Fruit fly (Drosophila melanogaster) whole organism, embryonic: ENCODE results near the gene erm.
A peak's percentile ranks its signal among the peaks of the same experiment; 100 is the strongest.

ENCODE experiments used
- Awh ChIP-seq: fragments of 200-800 bp; sonication (Bioruptor generic); IDR thresholded peaks from 2 replicates; pipeline ENCODE4, ENCODE4 v1.3.6; 2022; ENCODE audit warnings: missing biosample characterization, missing genetic modification characterization
- B-H2 ChIP-seq: fragments of 200-800 bp; sonication (Bioruptor generic); optimal IDR thresholded peaks from 2 replicates; lab custom pipeline; 2018; ENCODE audit warnings: missing biosample characterization, mild to moderate bottlenecking, missing genetic modification characterization
- CG10147 ChIP-seq: fragments of 200-800 bp; sonication (Bioruptor generic); optimal IDR thresholded peaks from 2 replicates; lab custom pipeline; 2019; ENCODE audit warnings: missing biosample characterization, mild to moderate bottlenecking, missing genetic modification characterization, moderate library complexity
- CG10267 ChIP-seq: fragments of 200-800 bp; sonication (Bioruptor generic); optimal IDR thresholded peaks from 2 replicates; lab custom pipeline; 2018; ENCODE audit warnings: missing biosample characterization, mild to moderate bottlenecking, missing genetic modification characterization, moderate library complexity
- CG10979 ChIP-seq: fragments of 200-800 bp; sonication (Bioruptor generic); optimal IDR thresholded peaks from 2 replicates; lab custom pipeline; 2018; ENCODE audit warnings: missing biosample characterization, mild to moderate bottlenecking, missing genetic modification characterization, moderate library complexity
- CG14441 ChIP-seq: fragments of 200-800 bp; sonication (Bioruptor generic); IDR thresholded peaks from 2 replicates; pipeline ENCODE4 v1.3.6; 2022; ENCODE audit warnings: missing biosample characterization, missing genetic modification characterization
- CG14667 ChIP-seq: fragments of 200-800 bp; sonication (Bioruptor generic); IDR thresholded peaks from 2 replicates; pipeline ENCODE4 v1.3.6; 2022; ENCODE audit warnings: missing biosample characterization, missing genetic modification characterization
- CG14710 ChIP-seq: fragments of 200-800 bp; sonication (Bioruptor generic); optimal IDR thresholded peaks from 3 replicates; lab custom pipeline; 2019; ENCODE audit warnings: missing biosample characterization, mild to moderate bottlenecking, missing genetic modification characterization, moderate library complexity
- CG15514 ChIP-seq: fragments of 200-800 bp; sonication (Bioruptor generic); optimal IDR thresholded peaks from 3 replicates; lab custom pipeline; 2017; ENCODE audit warnings: missing biosample characterization, missing genetic modification characterization, mild to moderate bottlenecking, moderate library complexity, missing genetic modification reagents
- CG17385 ChIP-seq: fragments of 200-800 bp; sonication (Bioruptor generic); optimal IDR thresholded peaks from 3 replicates; lab custom pipeline; 2018; ENCODE audit warnings: missing biosample characterization, mild to moderate bottlenecking, missing genetic modification characterization
- CG18619 ChIP-seq: fragments of 200-800 bp; sonication (Bioruptor generic); optimal IDR thresholded peaks from 3 replicates; lab custom pipeline; 2017; ENCODE audit warnings: missing biosample characterization, mild to moderate bottlenecking, missing genetic modification characterization
- CG30020 ChIP-seq: fragments of 200-800 bp; optimal IDR thresholded peaks from 2 replicates; lab custom pipeline; 2019; ENCODE audit warnings: missing biosample characterization, mild to moderate bottlenecking, missing genetic modification characterization, moderate library complexity
- CG33557 ChIP-seq: fragments of 200-800 bp; sonication (Bioruptor generic); optimal IDR thresholded peaks from 2 replicates; lab custom pipeline; 2019; ENCODE audit warnings: missing biosample characterization, mild to moderate bottlenecking, missing genetic modification characterization, moderate library complexity
- CG34422 ChIP-seq: fragments of 200-800 bp; sonication (Bioruptor generic); IDR thresholded peaks from 3 replicates; pipeline ENCODE4 v1.3.6; 2022; ENCODE audit warnings: missing biosample characterization, missing genetic modification characterization
- CG6272 ChIP-seq: fragments of 200-800 bp; sonication (Bioruptor generic); IDR thresholded peaks from 2 replicates; pipeline ENCODE4 v1.3.6; 2022; ENCODE audit warnings: missing biosample characterization, missing genetic modification characterization
- CG7556 ChIP-seq: fragments of 200-800 bp; sonication (Bioruptor generic); optimal IDR thresholded peaks from 2 replicates; lab custom pipeline; 2017; ENCODE audit warnings: missing biosample characterization, mild to moderate bottlenecking, missing genetic modification characterization
- CG9727 ChIP-seq: fragments of 200-800 bp; sonication (Bioruptor generic); optimal IDR thresholded peaks from 3 replicates; lab custom pipeline; 2017; ENCODE audit warnings: missing biosample characterization, mild to moderate bottlenecking, missing genetic modification characterization
- CTCF ChIP-seq: fragments of 200-800 bp; sonication (Bioruptor generic); optimal IDR thresholded peaks from 2 replicates; lab custom pipeline; 2017; ENCODE audit warnings: missing biosample characterization, mild to moderate bottlenecking, missing genetic modification characterization, moderate library complexity
- CoRest ChIP-seq: fragments of 200-800 bp; sonication (Bioruptor generic); optimal IDR thresholded peaks from 3 replicates; lab custom pipeline; 2018; ENCODE audit warnings: missing biosample characterization, mild to moderate bottlenecking, missing genetic modification characterization, moderate library complexity
- Doc2 ChIP-seq: fragments of 200-800 bp; sonication (Bioruptor generic); IDR thresholded peaks from 2 replicates; pipeline ENCODE4 v1.3.6; 2022; ENCODE audit warnings: missing biosample characterization, missing genetic modification characterization
- Drgx ChIP-seq: fragments of 200-800 bp; sonication (Bioruptor generic); IDR thresholded peaks from 2 replicates; pipeline ENCODE4 v1.3.6; 2022; ENCODE audit warnings: missing biosample characterization, missing genetic modification characterization
- Gug ChIP-seq: fragments of 200-800 bp; sonication (Bioruptor generic); IDR thresholded peaks from 4 replicates; pipeline ENCODE4 v1.3.6; 2022; ENCODE audit warnings: missing biosample characterization, missing genetic modification characterization
- H2.0 ChIP-seq: fragments of 200-800 bp; sonication (Bioruptor generic); IDR thresholded peaks from 2 replicates; pipeline ENCODE4 v1.3.6; 2022; ENCODE audit warnings: missing biosample characterization, missing genetic modification characterization
- HLH54F ChIP-seq: fragments of 200-800 bp; sonication (Bioruptor generic); optimal IDR thresholded peaks from 3 replicates; lab custom pipeline; 2016; ENCODE audit warnings: missing biosample characterization, missing genetic modification characterization
- Hmx ChIP-seq: fragments of 200-800 bp; sonication (Bioruptor generic); optimal IDR thresholded peaks from 2 replicates; lab custom pipeline; 2016; ENCODE audit warnings: missing biosample characterization, missing genetic modification characterization
- Hsf ChIP-seq: fragments of 200-800 bp; sonication (Bioruptor generic); optimal IDR thresholded peaks from 3 replicates; lab custom pipeline; 2016; ENCODE audit warnings: missing biosample characterization, missing genetic modification characterization
- Myb ChIP-seq: fragments of 200-800 bp; sonication (Bioruptor generic); optimal IDR thresholded peaks from 2 replicates; lab custom pipeline; 2016; ENCODE audit warnings: missing biosample characterization, missing genetic modification characterization
- NFAT ChIP-seq: fragments of 200-800 bp; sonication (Bioruptor generic); IDR thresholded peaks from 2 replicates; pipeline ENCODE4 v1.3.6; 2022; ENCODE audit warnings: missing biosample characterization, missing genetic modification characterization
- Neu2 ChIP-seq: fragments of 200-800 bp; sonication (Bioruptor generic); optimal IDR thresholded peaks from 3 replicates; lab custom pipeline; 2016; ENCODE audit warnings: missing biosample characterization, missing genetic modification characterization, borderline replicate concordance
- Nf-YA ChIP-seq: fragments of 200-800 bp; sonication (Bioruptor generic); IDR thresholded peaks from 2 replicates; pipeline ENCODE4 v1.3.6; 2022; ENCODE audit warnings: missing biosample characterization, missing genetic modification characterization
- NfI ChIP-seq: fragments of 200-800 bp; sonication (Bioruptor generic); optimal IDR thresholded peaks from 3 replicates; lab custom pipeline; 2018; ENCODE audit warnings: missing biosample characterization, mild to moderate bottlenecking, missing genetic modification characterization, moderate library complexity
- Stat92E ChIP-seq, 3 experiments: fragments of >200 bp in 2 of 3; fragments of 200-800 bp in 1 of 3; sonication (Bioruptor generic) in 1 of 3; optimal IDR thresholded peaks; 2 replicates each; lab custom pipeline; 2017 to 2019; ENCODE audit warnings: missing biosample characterization in 3 of 3, missing genetic modification characterization in 3 of 3, mild to moderate bottlenecking in 1 of 3, moderate library complexity in 1 of 3
- Taf1 ChIP-seq: fragments of 200-800 bp; sonication (Bioruptor generic); IDR thresholded peaks from 2 replicates; pipeline ENCODE4 v1.3.6; 2022; ENCODE audit warnings: missing biosample characterization, missing genetic modification characterization
- ab ChIP-seq: fragments of 200-800 bp; sonication (Bioruptor generic); optimal IDR thresholded peaks from 2 replicates; lab custom pipeline; 2016; ENCODE audit warnings: missing biosample characterization, missing genetic modification characterization
- bowl ChIP-seq: fragments of 200-800 bp; sonication (Bioruptor generic); IDR thresholded peaks from 2 replicates; pipeline ENCODE4 v1.3.6; 2022; ENCODE audit warnings: missing biosample characterization, missing genetic modification characterization
- bsh ChIP-seq, 2 experiments: fragments of 200-800 bp; sonication (Bioruptor generic); optimal IDR thresholded peaks; 2 replicates each; lab custom pipeline; 2017 to 2018; ENCODE audit warnings: mild to moderate bottlenecking in 2 of 2, missing biosample characterization in 2 of 2, missing genetic modification characterization in 2 of 2, moderate library complexity in 1 of 2
- ci ChIP-seq: fragments of 200-800 bp; sonication (Bioruptor generic); IDR thresholded peaks from 3 replicates; pipeline ENCODE4 v1.3.6; 2022; ENCODE audit warnings: missing biosample characterization, missing genetic modification characterization
- croc ChIP-seq: fragments of 200-800 bp; sonication (Bioruptor generic); conservative IDR thresholded peaks from 3 replicates; pipeline ENCODE4 v1.3.6; 2022; ENCODE audit warnings: missing biosample characterization, missing genetic modification characterization
- crol ChIP-seq: fragments of 200-800 bp; sonication (Bioruptor generic); IDR thresholded peaks from 2 replicates; pipeline ENCODE4 v1.3.6; 2022; ENCODE audit warnings: missing biosample characterization, missing genetic modification characterization
- gcm2 ChIP-seq: fragments of 200-800 bp; sonication (Bioruptor generic); optimal IDR thresholded peaks from 2 replicates; lab custom pipeline; 2016; ENCODE audit warnings: missing biosample characterization, missing genetic modification characterization
- grn ChIP-seq: fragments of 200-800 bp; sonication (Bioruptor generic); optimal IDR thresholded peaks from 3 replicates; lab custom pipeline; 2017; ENCODE audit warnings: missing biosample characterization, missing genetic modification characterization
- hb ChIP-seq: fragments of 200-800 bp; sonication (Bioruptor generic); IDR thresholded peaks from 3 replicates; pipeline ENCODE4 v1.3.6; 2022; ENCODE audit warnings: missing biosample characterization, missing genetic modification characterization; ENCODE audit not compliant: partially characterized antibody
- kni ChIP-seq: fragments of 200-800 bp; sonication (Bioruptor generic); optimal IDR thresholded peaks from 3 replicates; lab custom pipeline; 2017; ENCODE audit warnings: mild to moderate bottlenecking, missing biosample characterization, missing genetic modification reagents, missing genetic modification characterization
- lilli ChIP-seq: fragments of 200-800 bp; sonication (Bioruptor generic); optimal IDR thresholded peaks from 3 replicates; lab custom pipeline; 2016; ENCODE audit warnings: missing biosample characterization, missing genetic modification characterization
- nmo ChIP-seq: fragments of 200-800 bp; sonication (Bioruptor generic); optimal IDR thresholded peaks from 2 replicates; lab custom pipeline; 2018; ENCODE audit warnings: missing biosample characterization, mild to moderate bottlenecking, missing genetic modification characterization, moderate library complexity
- oc ChIP-seq: fragments of 200-800 bp; sonication (Bioruptor generic); optimal IDR thresholded peaks from 2 replicates; lab custom pipeline; 2018; ENCODE audit warnings: missing biosample characterization, mild to moderate bottlenecking, missing genetic modification characterization, moderate library complexity
- phol ChIP-seq: fragments of 200-800 bp; sonication (Bioruptor generic); optimal IDR thresholded peaks from 3 replicates; lab custom pipeline; 2018; ENCODE audit warnings: missing biosample characterization, mild to moderate bottlenecking, missing genetic modification characterization, moderate library complexity
- sna ChIP-seq: fragments of 200-800 bp; sonication (Bioruptor generic); IDR thresholded peaks from 2 replicates; pipeline ENCODE4 v1.3.6; 2022; ENCODE audit warnings: missing biosample characterization, missing genetic modification characterization; ENCODE audit not compliant: partially characterized antibody
- vvl ChIP-seq: fragments of 200-800 bp; sonication (Bioruptor generic); IDR thresholded peaks from 2 replicates; pipeline ENCODE4 v1.3.6; 2022; ENCODE audit warnings: missing biosample characterization, missing genetic modification characterization
- zfh2 ChIP-seq: fragments of 200-800 bp; sonication (Bioruptor generic); optimal IDR thresholded peaks from 2 replicates; lab custom pipeline; 2016; ENCODE audit warnings: missing biosample characterization, missing genetic modification characterization

erm gene

DNA sequence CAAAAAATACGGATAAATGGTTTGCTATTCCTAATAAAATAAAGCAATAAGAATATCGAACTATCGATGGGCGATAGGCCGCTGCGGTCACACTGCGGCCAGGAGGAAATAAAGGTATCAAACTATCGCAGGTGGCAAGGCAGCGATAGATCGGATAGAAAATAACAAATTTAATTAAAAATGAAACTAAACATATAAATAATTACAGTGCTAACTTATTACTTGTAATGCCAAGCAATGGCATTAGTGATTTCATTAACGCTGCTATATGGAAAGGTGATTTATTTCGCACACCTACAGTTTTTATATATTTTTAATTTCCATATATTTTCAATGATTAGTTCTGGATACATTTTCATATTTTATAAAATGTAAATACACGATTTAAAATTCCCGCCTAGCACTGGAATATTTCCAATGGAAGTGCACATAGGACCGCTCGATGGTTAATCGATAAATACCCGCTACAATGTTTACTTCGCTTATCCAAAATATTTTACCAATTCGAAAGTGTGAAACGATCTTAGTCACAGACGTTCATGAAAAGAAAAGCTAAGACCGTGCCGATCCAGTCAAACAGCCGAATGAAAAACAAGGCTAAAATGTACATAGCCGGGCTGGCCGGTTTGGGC, 10.7 kb upstream of the erm start, which contains the start of the genes CG15356 and CG15362 (continued):
- peak in 1 of 2 experiments; percentile 4 for TF ChIP-seq bsh (GFP tag; optimal IDR thresholded peaks at IDR 0.05; lab: Kevin White, UChicago)
- peak; percentile 38; the same call in 1 of the 2 replicates for TF ChIP-seq CG6272 (GFP tag; lab: Robert Waterston, UW)
- TF ChIP-seq Hsf (GFP tag; lab: Kevin White, UChicago): peak; percentile 35
- TF ChIP-seq HLH54F (GFP tag; lab: Kevin White, UChicago): peak; percentile 29
- TF ChIP-seq Gug (GFP tag; lab: Robert Waterston, UW): peak; percentile 60; the same call in 1 of the 4 replicates
- no peak for TF ChIP-seq oc (tag; lab: Kevin White, UChicago)
- TF ChIP-seq vvl (GFP tag; lab: Robert Waterston, UW): peak; percentile 67
- TF ChIP-seq ci: no peak
- 0 out of 3 replicates have a peak, but pooled peaks have one; percentile 32 for TF ChIP-seq CG34422
- no peak for TF ChIP-seq Stat92E (GFP tag; optimal IDR thresholded peaks at IDR 0.05; lab: Kevin White, UChicago)
- no peak for TF ChIP-seq B-H2
- TF ChIP-seq Hmx (GFP tag; lab: Kevin White, UChicago): peak; percentile 22
- TF ChIP-seq CG7556 (GFP tag; lab: Kevin White, UChicago): no peak
- no peak for TF ChIP-seq CG17385 (GFP tag; lab: Kevin White, UChicago)
- TF ChIP-seq CG14667: no peak
- TF ChIP-seq zfh2: peak; percentile 43
- TF ChIP-seq CG9727: peak; percentile 50
- TF ChIP-seq Taf1 (GFP tag; lab: Robert Waterston, UW): no peak
- TF ChIP-seq Awh (GFP tag; lab: Robert Waterston, UW): no peak
- no peak for TF ChIP-seq crol (GFP tag; lab: Robert Waterston, UW)
- TF ChIP-seq Nf-YA: no peak
- peak; percentile 97 for TF ChIP-seq sna (GFP tag; lab: Robert Waterston, UW)
- peak; percentile 38 for TF ChIP-seq CG18619 (GFP tag; lab: Kevin White, UChicago)
- TF ChIP-seq bowl (GFP tag; lab: Robert Waterston, UW): no peak
- no peak for TF ChIP-seq ab
- TF ChIP-seq nmo (GFP tag; lab: Kevin White, UChicago): peak; percentile 64
- no peak for TF ChIP-seq gcm2 (GFP tag; lab: Kevin White, UChicago)
- peak; percentile 46 for TF ChIP-seq Myb (GFP tag; lab: Kevin White, UChicago)
- TF ChIP-seq croc (GFP tag; lab: Robert Waterston, UW): no peak
- peak; percentile 65 for TF ChIP-seq CG15514 (GFP tag; lab: Kevin White, UChicago)
- peak; percentile 38 for TF ChIP-seq CG30020
- peak; percentile 46 for TF ChIP-seq CoRest
- peak; percentile 17 for TF ChIP-seq CTCF (GFP tag; lab: Kevin White, UChicago)
- TF ChIP-seq NFAT: peak; percentile 71
- TF ChIP-seq Doc2 (GFP tag; lab: Robert Waterston, UW): no peak
- no peak for TF ChIP-seq H2.0 (GFP tag; lab: Robert Waterston, UW)
- TF ChIP-seq Drgx (GFP tag; lab: Robert Waterston, UW): peak; percentile 27; the same call in 1 of the 2 replicates
- peak; percentile 17 for TF ChIP-seq CG10979 (tag; lab: Kevin White, UChicago)
- TF ChIP-seq CG33557 (GFP tag; lab: Kevin White, UChicago): peak; percentile 18
- peak; percentile 5 for TF ChIP-seq CG10147 (GFP tag; lab: Kevin White, UChicago)
- no peak for TF ChIP-seq grn (GFP tag; lab: Kevin White, UChicago)
- TF ChIP-seq CG14441: 0 out of 2 replicates have a peak, but pooled peaks have one; percentile 8
- peak; percentile 100 for TF ChIP-seq hb (GFP tag; lab: Robert Waterston, UW)
- no peak for TF ChIP-seq kni (GFP tag; lab: Kevin White, UChicago)
- TF ChIP-seq lilli (GFP tag; lab: Kevin White, UChicago): peak; percentile 40
- TF ChIP-seq Neu2 (GFP tag; lab: Kevin White, UChicago): no peak
- TF ChIP-seq CG14710 (tag; lab: Kevin White, UChicago): peak; percentile 63
- TF ChIP-seq NfI: peak; percentile 53
- peak; percentile 61 for TF ChIP-seq phol (tag; lab: Kevin White, UChicago)
- TF ChIP-seq CG10267: peak; percentile 53
